Fruit fly (Drosophila melanogaster) whole organism, prepupa: ENCODE data around the gene CG4701.
"Not testable (repeated sequence)": the region's sequence is repeated elsewhere in the genome, so short reads cannot be mapped to it uniquely, and the experiment has no call there.

Experiments used
- CG32006 ChIP-seq: fragments of 200-800 bp; sonication (Bioruptor generic); optimal IDR thresholded peaks from 3 replicates; lab custom pipeline; 2017; ENCODE audit warnings: missing biosample characterization, mild to moderate bottlenecking, missing genetic modification characterization
- CG4318 ChIP-seq: fragments of 200-800 bp; sonication (Bioruptor generic); optimal IDR thresholded peaks from 3 replicates; lab custom pipeline; 2017; ENCODE audit warnings: missing biosample characterization, mild to moderate bottlenecking, missing genetic modification characterization
- Ets96B ChIP-seq: fragments of 200-800 bp; optimal IDR thresholded peaks from 2 replicates; lab custom pipeline; 2019; ENCODE audit warnings: missing biosample characterization, mild to moderate bottlenecking, missing genetic modification characterization, moderate library complexity
- spab ChIP-seq: fragments of 200-800 bp; sonication (Bioruptor generic); optimal IDR thresholded peaks from 2 replicates; lab custom pipeline; 2017; ENCODE audit warnings: missing biosample characterization, mild to moderate bottlenecking, missing genetic modification characterization, missing genetic modification reagents

DNA sequence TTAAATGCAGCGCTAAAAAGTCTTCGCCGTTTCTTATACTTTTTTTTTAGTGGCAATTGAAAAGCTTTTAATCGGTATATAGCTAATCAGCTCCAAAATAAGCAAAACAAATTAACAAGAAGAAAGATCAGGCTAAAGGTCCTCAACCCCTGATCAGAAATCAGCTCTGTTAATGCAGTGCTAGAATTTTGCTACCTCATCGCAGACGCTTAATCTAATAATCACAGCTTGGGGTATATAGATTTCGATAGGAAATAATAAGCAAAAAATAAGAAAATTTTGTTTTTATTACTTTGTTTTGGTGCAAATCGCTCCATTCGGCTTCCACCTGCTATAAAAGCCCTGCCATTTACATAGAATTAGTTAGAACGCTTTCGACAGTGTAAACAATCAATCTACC, 22.8 kb upstream of the CG4701 start, which contains the start of gene CG34166:
- not testable (repeated sequence) for TF ChIP-seq CG32006 (GFP tag; lab: Kevin White, UChicago); CG4318; Ets96B (tag; lab: Kevin White, UChicago); spab (GFP tag; lab: Kevin White, UChicago)
